Fruit fly (Drosophila melanogaster) whole organism, embryonic: ENCODE measurements around the gene mRpL12.

Experiments used
- B-H2 ChIP-seq: fragments of 200-800 bp; sonication (Bioruptor generic); optimal IDR thresholded peaks from 2 replicates; lab custom pipeline; 2018; ENCODE audit warnings: missing biosample characterization, mild to moderate bottlenecking, missing genetic modification characterization
- Bgb ChIP-seq: fragments of 200-800 bp; sonication (Bioruptor generic); IDR thresholded peaks from 2 replicates; pipeline ENCODE4 v1.3.6; 2022; ENCODE audit warnings: missing biosample characterization, missing genetic modification characterization; ENCODE audit not compliant: partially characterized antibody
- BtbVII ChIP-seq: fragments of 200-800 bp; sonication (Bioruptor generic); optimal IDR thresholded peaks from 3 replicates; lab custom pipeline; 2017; ENCODE audit warnings: missing biosample characterization, mild to moderate bottlenecking, missing genetic modification characterization
- CG11398 ChIP-seq: fragments of 200-800 bp; sonication (Bioruptor generic); optimal IDR thresholded peaks from 2 replicates; lab custom pipeline; 2016; ENCODE audit warnings: missing biosample characterization, missing genetic modification characterization
- CG12104 ChIP-seq: fragments of 200-800 bp; sonication (Bioruptor generic); optimal IDR thresholded peaks from 3 replicates; lab custom pipeline; 2016; ENCODE audit warnings: missing biosample characterization, missing genetic modification characterization
- CG12155 ChIP-seq: fragments of 200-800 bp; sonication (Bioruptor generic); optimal IDR thresholded peaks from 3 replicates; lab custom pipeline; 2016; ENCODE audit warnings: missing biosample characterization, missing genetic modification characterization
- CG13123 ChIP-seq: fragments of 200-800 bp; sonication (Bioruptor generic); optimal IDR thresholded peaks from 2 replicates; lab custom pipeline; 2016; ENCODE audit warnings: missing biosample characterization, missing genetic modification characterization
- CG1603 ChIP-seq: fragments of 200-800 bp; sonication (Bioruptor generic); optimal IDR thresholded peaks from 2 replicates; lab custom pipeline; 2019; ENCODE audit warnings: missing biosample characterization, mild to moderate bottlenecking, missing genetic modification characterization, moderate library complexity
- CG1647 ChIP-seq: fragments of 200-800 bp; sonication (Bioruptor generic); optimal IDR thresholded peaks from 3 replicates; lab custom pipeline; 2016; ENCODE audit warnings: missing biosample characterization, missing genetic modification characterization
- CG17568 ChIP-seq: fragments of 200-800 bp; sonication (Bioruptor generic); optimal IDR thresholded peaks from 2 replicates; lab custom pipeline; 2018; ENCODE audit warnings: missing biosample characterization, mild to moderate bottlenecking, missing genetic modification characterization, moderate library complexity
- CG1832 ChIP-seq: fragments of 200-800 bp; sonication (Bioruptor generic); optimal IDR thresholded peaks from 2 replicates; lab custom pipeline; 2017; ENCODE audit warnings: missing biosample characterization, mild to moderate bottlenecking, missing genetic modification characterization, inconsistent platforms
- CG3281 ChIP-seq: fragments of 200-800 bp; sonication (Bioruptor generic); optimal IDR thresholded peaks from 3 replicates; lab custom pipeline; 2017; ENCODE audit warnings: missing biosample characterization, mild to moderate bottlenecking, missing genetic modification characterization
- CG3995 ChIP-seq: fragments of 200-800 bp; sonication (Bioruptor generic); optimal IDR thresholded peaks from 3 replicates; lab custom pipeline; 2016; ENCODE audit warnings: missing biosample characterization, missing genetic modification characterization
- CG4360 ChIP-seq: fragments of 200-800 bp; sonication (Bioruptor generic); IDR thresholded peaks from 2 replicates; pipeline ENCODE4 v1.3.6; 2022; ENCODE audit warnings: missing biosample characterization, missing genetic modification characterization
- CG4854 ChIP-seq: fragments of 200-800 bp; sonication (Bioruptor generic); optimal IDR thresholded peaks from 2 replicates; lab custom pipeline; 2016; ENCODE audit warnings: missing biosample characterization, missing genetic modification characterization, inconsistent platforms
- CG6254 ChIP-seq: fragments of 200-800 bp; sonication (Bioruptor generic); optimal IDR thresholded peaks from 3 replicates; lab custom pipeline; 2017; ENCODE audit warnings: mild to moderate bottlenecking, missing biosample characterization, missing genetic modification reagents, missing genetic modification characterization
- CG6765 ChIP-seq: fragments of 200-800 bp; sonication (Bioruptor generic); optimal IDR thresholded peaks from 3 replicates; lab custom pipeline; 2017; ENCODE audit warnings: missing biosample characterization, mild to moderate bottlenecking, missing genetic modification characterization
- CG6791 ChIP-seq: fragments of 200-800 bp; sonication (Bioruptor generic); IDR thresholded peaks from 3 replicates; pipeline ENCODE4 v1.3.6; 2022; ENCODE audit warnings: missing biosample characterization, missing genetic modification characterization; ENCODE audit not compliant: partially characterized antibody
- CG8924 ChIP-seq: fragments of 200-800 bp; optimal IDR thresholded peaks from 3 replicates; lab custom pipeline; 2019; ENCODE audit warnings: missing biosample characterization, mild to moderate bottlenecking, missing genetic modification characterization, moderate library complexity
- CG9876 ChIP-seq: fragments of 200-800 bp; sonication (Bioruptor generic); optimal IDR thresholded peaks from 2 replicates; lab custom pipeline; 2016; ENCODE audit warnings: missing biosample characterization, missing genetic modification characterization
- D ChIP-seq, 2 experiments: fragments of 200-800 bp in 1 of 2; fragments of >200 bp in 1 of 2; sonication (Bioruptor generic) in 1 of 2; optimal IDR thresholded peaks; 2 replicates in 1 of 2; 3 replicates in 1 of 2; lab custom pipeline; 2017; ENCODE audit warnings: mild to moderate bottlenecking in 1 of 2, missing biosample characterization in 1 of 2, missing genetic modification characterization in 1 of 2, missing genetic modification reagents in 1 of 2
- Dbx ChIP-seq: fragments of 200-800 bp; sonication (Bioruptor generic); IDR thresholded peaks from 3 replicates; pipeline ENCODE4 v1.3.6; 2022; ENCODE audit warnings: missing biosample characterization, missing genetic modification characterization
- Dip3 ChIP-seq: fragments of 200-800 bp; sonication (Bioruptor generic); optimal IDR thresholded peaks from 3 replicates; lab custom pipeline; 2016; ENCODE audit warnings: missing biosample characterization, missing genetic modification characterization
- Elba2 ChIP-seq: fragments of 200-800 bp; sonication (Bioruptor generic); optimal IDR thresholded peaks from 3 replicates; lab custom pipeline; 2016; ENCODE audit warnings: missing biosample characterization, missing genetic modification characterization
- Gug ChIP-seq: fragments of 200-800 bp; sonication (Bioruptor generic); IDR thresholded peaks from 4 replicates; pipeline ENCODE4 v1.3.6; 2022; ENCODE audit warnings: missing biosample characterization, missing genetic modification characterization
- Hr51 ChIP-seq, 2 experiments: fragments of 200-800 bp; sonication (Bioruptor generic); optimal IDR thresholded peaks; 2 replicates in 1 of 2; 3 replicates in 1 of 2; lab custom pipeline; 2016 to 2018; ENCODE audit warnings: missing biosample characterization in 2 of 2, missing genetic modification characterization in 2 of 2, mild to moderate bottlenecking in 1 of 2, moderate library complexity in 1 of 2
- Lim3 ChIP-seq: fragments of 200-800 bp; sonication (Bioruptor generic); IDR thresholded peaks from 2 replicates; pipeline ENCODE4 v1.3.6; 2022; ENCODE audit warnings: missing biosample characterization, missing genetic modification characterization
- Max ChIP-seq: fragments of 200-800 bp; sonication (Bioruptor generic); optimal IDR thresholded peaks from 2 replicates; lab custom pipeline; 2016; ENCODE audit warnings: missing biosample characterization, mild to moderate bottlenecking, missing genetic modification characterization
- NC2α ChIP-seq: fragments of 200-800 bp; sonication (Bioruptor generic); optimal IDR thresholded peaks from 2 replicates; lab custom pipeline; 2016; ENCODE audit warnings: missing biosample characterization, missing genetic modification characterization
- Oaz ChIP-seq: fragments of 200-800 bp; sonication (Bioruptor generic); IDR thresholded peaks from 2 replicates; pipeline ENCODE4 v1.3.6; 2022; ENCODE audit warnings: missing biosample characterization, missing genetic modification characterization
- Oli ChIP-seq: fragments of 200-800 bp; sonication (Bioruptor generic); optimal IDR thresholded peaks from 2 replicates; lab custom pipeline; 2018; ENCODE audit warnings: missing biosample characterization, mild to moderate bottlenecking, missing genetic modification characterization, moderate library complexity
- Rfx ChIP-seq: fragments of 200-800 bp; sonication (Bioruptor generic); IDR thresholded peaks from 2 replicates; pipeline ENCODE4 v1.3.6; 2022; ENCODE audit warnings: missing biosample characterization, missing genetic modification characterization
- dm ChIP-seq: fragments of 200-800 bp; sonication (Bioruptor generic); optimal IDR thresholded peaks from 3 replicates; lab custom pipeline; 2016; ENCODE audit warnings: missing biosample characterization, missing genetic modification characterization
- dmrt99B ChIP-seq: fragments of 200-800 bp; sonication (Bioruptor generic); optimal IDR thresholded peaks from 2 replicates; lab custom pipeline; 2018; ENCODE audit warnings: missing biosample characterization, mild to moderate bottlenecking, missing genetic modification characterization, moderate library complexity
- esg ChIP-seq: fragments of 200-800 bp; sonication (Bioruptor generic); conservative IDR thresholded peaks from 2 replicates; pipeline ENCODE4 v1.3.6; 2022; ENCODE audit warnings: missing biosample characterization, missing genetic modification characterization
- gcm ChIP-seq: fragments of 200-800 bp; sonication (Bioruptor generic); optimal IDR thresholded peaks from 2 replicates; lab custom pipeline; 2019; ENCODE audit warnings: missing biosample characterization, mild to moderate bottlenecking, missing genetic modification characterization, moderate library complexity
- gem ChIP-seq: fragments of 200-800 bp; sonication (Bioruptor generic); optimal IDR thresholded peaks from 2 replicates; lab custom pipeline; 2019; ENCODE audit warnings: missing biosample characterization, mild to moderate bottlenecking, missing genetic modification characterization, moderate library complexity
- grau ChIP-seq: fragments of 200-800 bp; optimal IDR thresholded peaks from 3 replicates; lab custom pipeline; 2019; ENCODE audit warnings: missing biosample characterization, mild to moderate bottlenecking, missing genetic modification characterization, moderate library complexity
- gsb ChIP-seq: fragments of 200-800 bp; sonication (Bioruptor generic); IDR thresholded peaks from 2 replicates; pipeline ENCODE4 v1.3.6; 2022; ENCODE audit warnings: missing biosample characterization, missing genetic modification characterization
- her ChIP-seq: fragments of 200-800 bp; sonication (Bioruptor generic); optimal IDR thresholded peaks from 2 replicates; lab custom pipeline; 2016; ENCODE audit warnings: missing biosample characterization, missing genetic modification characterization
- lola ChIP-seq, 3 experiments: fragments of >200 bp in 2 of 3; fragments of 200-800 bp in 1 of 3; sonication (Bioruptor generic) in 1 of 3; optimal IDR thresholded peaks; 2 replicates each; lab custom pipeline; 2017 to 2019; ENCODE audit warnings: missing biosample characterization in 3 of 3, missing genetic modification characterization in 3 of 3, mild to moderate bottlenecking in 1 of 3, moderate library complexity in 1 of 3
- nom ChIP-seq: fragments of 200-800 bp; sonication (Bioruptor generic); optimal IDR thresholded peaks from 2 replicates; lab custom pipeline; 2017; ENCODE audit warnings: missing biosample characterization, missing genetic modification characterization, mild to moderate bottlenecking, moderate library complexity, missing genetic modification reagents
- pum ChIP-seq: fragments of 200-800 bp; sonication (Bioruptor generic); optimal IDR thresholded peaks from 2 replicates; lab custom pipeline; 2016; ENCODE audit warnings: missing biosample characterization, missing genetic modification characterization
- pzg ChIP-seq: fragments of 200-800 bp; sonication (Bioruptor generic); optimal IDR thresholded peaks from 3 replicates; lab custom pipeline; 2018; ENCODE audit warnings: missing biosample characterization, mild to moderate bottlenecking, missing genetic modification characterization, moderate library complexity
- ranshi ChIP-seq: fragments of 200-800 bp; sonication (Bioruptor generic); IDR thresholded peaks from 2 replicates; pipeline ENCODE4 v1.3.6; 2022; ENCODE audit warnings: missing biosample characterization, missing genetic modification characterization
- run ChIP-seq: fragments of 200-800 bp; sonication (Bioruptor generic); optimal IDR thresholded peaks from 3 replicates; lab custom pipeline; 2018; ENCODE audit warnings: missing biosample characterization, mild to moderate bottlenecking, missing genetic modification characterization
- sob ChIP-seq: fragments of 200-800 bp; sonication (Bioruptor generic); IDR thresholded peaks from 2 replicates; pipeline ENCODE4 v1.3.6; 2022; ENCODE audit warnings: missing biosample characterization, missing genetic modification characterization
- ssp ChIP-seq: fragments of 200-800 bp; sonication (Bioruptor generic); IDR thresholded peaks from 2 replicates; pipeline ENCODE4 v1.3.6; 2022; ENCODE audit warnings: missing biosample characterization, missing genetic modification characterization
- tna ChIP-seq: fragments of 200-800 bp; sonication (Bioruptor generic); IDR thresholded peaks from 2 replicates; pipeline ENCODE4 v1.3.6; 2022; ENCODE audit warnings: missing biosample characterization, missing genetic modification characterization; ENCODE audit not compliant: partially characterized antibody
- unpg ChIP-seq: fragments of 200-800 bp; sonication (Bioruptor generic); optimal IDR thresholded peaks from 3 replicates; lab custom pipeline; 2018; ENCODE audit warnings: missing biosample characterization, mild to moderate bottlenecking, missing genetic modification characterization, moderate library complexity
- usp ChIP-seq: fragments of >200 bp; optimal IDR thresholded peaks from 2 replicates; lab custom pipeline; 2017; ENCODE audit warnings: missing biosample characterization, missing genetic modification characterization

The mRpL12 gene

DNA sequence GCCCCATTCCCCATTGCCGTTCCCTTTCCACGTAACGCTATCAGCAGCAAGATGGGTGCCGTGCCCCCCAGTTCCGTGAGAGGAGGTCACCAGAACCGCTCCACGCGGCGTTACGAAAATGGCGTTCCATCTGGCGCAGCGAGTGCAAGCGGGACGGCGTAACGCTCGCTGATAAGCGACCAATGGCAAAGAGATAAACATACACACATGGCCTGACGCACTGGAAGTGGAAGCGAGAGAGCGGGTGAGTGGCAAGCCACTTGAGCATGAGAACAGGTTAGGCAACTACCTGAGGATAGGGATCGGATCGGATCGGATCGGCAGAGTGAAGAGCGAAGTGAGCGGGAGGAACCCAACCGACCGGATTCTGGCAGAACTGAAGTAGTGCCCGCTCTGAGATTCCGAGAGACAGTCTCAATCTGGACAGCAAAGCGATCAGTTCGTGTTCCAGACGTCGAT, 48.2 kb downstream of the mRpL12 start, which contains the start of gene Doc3 (continued):
- TF ChIP-seq CG6765 (GFP tag; lab: Kevin White, UChicago) = no peak
- no peak for TF ChIP-seq CG11398 (GFP tag; lab: Kevin White, UChicago)
- TF ChIP-seq CG3995 (GFP tag; lab: Kevin White, UChicago) = no peak
- TF ChIP-seq Oli = no peak
- TF ChIP-seq run (tag; lab: Kevin White, UChicago) = no peak
- TF ChIP-seq dmrt99B (tag; lab: Kevin White, UChicago) = no peak
- no peak for TF ChIP-seq CG3281 (GFP tag; lab: Kevin White, UChicago)
- TF ChIP-seq ranshi (GFP tag; lab: Robert Waterston, UW) = no peak
- no peak for TF ChIP-seq B-H2 (GFP tag; lab: Kevin White, UChicago)
- no peak for TF ChIP-seq CG4854 (GFP tag; lab: Kevin White, UChicago)
- TF ChIP-seq BtbVII (GFP tag; lab: Kevin White, UChicago) = no peak
- no peak for TF ChIP-seq CG6791 (GFP tag; lab: Robert Waterston, UW)
- TF ChIP-seq CG17568 = no peak
- TF ChIP-seq Lim3 (GFP tag; lab: Robert Waterston, UW) = no peak
- TF ChIP-seq CG1603 (tag; lab: Kevin White, UChicago) = no peak
- no peak for TF ChIP-seq Max (GFP tag; lab: Kevin White, UChicago)
- TF ChIP-seq gcm (GFP tag; lab: Kevin White, UChicago) = peak; percentile 11
- TF ChIP-seq esg (GFP tag; lab: Robert Waterston, UW) = no peak
- TF ChIP-seq gem = no peak
- no peak for TF ChIP-seq Hr51 (GFP tag; optimal IDR thresholded peaks at IDR 0.05; lab: Kevin White, UChicago)
- TF ChIP-seq her (GFP tag; lab: Kevin White, UChicago) = no peak
- no peak for TF ChIP-seq CG12155 (GFP tag; lab: Kevin White, UChicago)
- TF ChIP-seq NC2α = no peak
- TF ChIP-seq gsb (GFP tag; lab: Robert Waterston, UW) = no peak
- no peak for TF ChIP-seq unpg (GFP tag; lab: Kevin White, UChicago)
- no peak for TF ChIP-seq tna
- no peak for TF ChIP-seq Dip3
- TF ChIP-seq dm = no peak
- TF ChIP-seq Dbx (GFP tag; lab: Robert Waterston, UW) = no peak
- TF ChIP-seq CG1647 (GFP tag; lab: Kevin White, UChicago) = no peak
- no peak for TF ChIP-seq Rfx (GFP tag; lab: Robert Waterston, UW)
- TF ChIP-seq pzg (GFP tag; lab: Kevin White, UChicago) = no peak
- TF ChIP-seq CG8924 (tag; lab: Kevin White, UChicago) = no peak
- TF ChIP-seq Elba2 = no peak
- peak; percentile 32; the same call in 1 of the 2 replicates for TF ChIP-seq Bgb (GFP tag; lab: Robert Waterston, UW)
- TF ChIP-seq usp (GFP tag; lab: Kevin White, UChicago) = no peak
- TF ChIP-seq CG1832 (GFP tag; lab: Kevin White, UChicago) = peak; percentile 92
- TF ChIP-seq sob = no peak
- no peak for TF ChIP-seq lola (GFP tag; optimal IDR thresholded peaks at IDR 0.05; lab: Kevin White, UChicago)
- no peak for TF ChIP-seq ssp (GFP tag; lab: Robert Waterston, UW)
- TF ChIP-seq pum (GFP tag; lab: Kevin White, UChicago) = no peak
- TF ChIP-seq CG9876 (GFP tag; lab: Kevin White, UChicago) = no peak
- no peak for TF ChIP-seq CG13123 (GFP tag; lab: Kevin White, UChicago)
- TF ChIP-seq CG6254 (GFP tag; lab: Kevin White, UChicago) = no peak
- TF ChIP-seq CG4360 = no peak
- TF ChIP-seq Gug = no peak
- TF ChIP-seq Oaz (GFP tag; lab: Robert Waterston, UW) = no peak
- TF ChIP-seq CG12104 (GFP tag; lab: Kevin White, UChicago) = no peak
- no peak for TF ChIP-seq grau (tag; lab: Kevin White, UChicago)
- TF ChIP-seq D (optimal IDR thresholded peaks at IDR 0.05; lab: Kevin White, UChicago) = no peak
- TF ChIP-seq D (GFP tag; optimal IDR thresholded peaks at IDR 0.05; lab: Kevin White, UChicago) = no peak
- TF ChIP-seq nom (GFP tag; lab: Kevin White, UChicago) = no peak
